Fruit fly (Drosophila melanogaster): ENCODE data around the gene Dbct.

The Dbct gene

dm6 chrX:15120116-15120515 lies 34.2 kb downstream of the Dbct start (continued):
- 0 out of 3 replicates have a peak, but pooled peaks have one; percentile 24 for TF ChIP-seq CG7357 (GFP tag; IDR thresholded peaks at IDR 0.05)
- TF ChIP-seq CG15696 (tag; optimal IDR thresholded peaks at IDR 0.05): no peak
- no peak for TF ChIP-seq Ravus (GFP tag; IDR thresholded peaks at IDR 0.05)
- TF ChIP-seq Sin3A (optimal IDR thresholded peaks at IDR 0.05): no peak
- TF ChIP-seq CG6813 (GFP tag; optimal IDR thresholded peaks at IDR 0.05): no peak
- peak; percentile 66 for TF ChIP-seq lab (GFP tag; optimal IDR thresholded peaks at IDR 0.05)
- no peak for TF ChIP-seq CG4820 (GFP tag; optimal IDR thresholded peaks at IDR 0.05)
- TF ChIP-seq vvl (GFP tag; IDR thresholded peaks at IDR 0.05): 0 out of 2 replicates have a peak, but pooled peaks have one; percentile 21
- no peak for TF ChIP-seq Eip74EF (GFP tag; optimal IDR thresholded peaks at IDR 0.05)
- TF ChIP-seq C15 (GFP tag; IDR thresholded peaks at IDR 0.05): 0 out of 3 replicates have a peak, but pooled peaks have one; percentile 8
- no peak for TF ChIP-seq bsh (GFP tag; optimal IDR thresholded peaks at IDR 0.05)
- no peak for TF ChIP-seq slp2 (GFP tag; optimal IDR thresholded peaks at IDR 0.05)
- no peak for TF ChIP-seq inv (GFP tag; IDR thresholded peaks at IDR 0.05; ENCODE audit: partially characterized antibody)
- no peak for TF ChIP-seq CG1647 (GFP tag; optimal IDR thresholded peaks at IDR 0.05)
- TF ChIP-seq gsb (GFP tag; IDR thresholded peaks at IDR 0.05): 0 out of 2 replicates have a peak, but pooled peaks have one; percentile 27
- no peak for TF ChIP-seq jigr1 (GFP tag; IDR thresholded peaks at IDR 0.05)
- TF ChIP-seq HmgD (GFP tag; optimal IDR thresholded peaks at IDR 0.05): no peak
- TF ChIP-seq NC2α (GFP tag; optimal IDR thresholded peaks at IDR 0.05): no peak
- 0 out of 3 replicates have a peak, but pooled peaks have one; percentile 25 for TF ChIP-seq B-H1 (GFP tag; IDR thresholded peaks at IDR 0.05)
- peak; percentile 1 for TF ChIP-seq Fer2 (tag; optimal IDR thresholded peaks at IDR 0.05)
- TF ChIP-seq vnd (GFP tag; IDR thresholded peaks at IDR 0.05; ENCODE audit: partially characterized antibody): no peak
- peak; percentile 44 for TF ChIP-seq Ptx1 (GFP tag; IDR thresholded peaks at IDR 0.05)
- TF ChIP-seq Scr (GFP tag; IDR thresholded peaks at IDR 0.05; ENCODE audit: partially characterized antibody): no peak
- TF ChIP-seq run (tag; optimal IDR thresholded peaks at IDR 0.05): peak; percentile 18
- TF ChIP-seq peb (GFP tag; IDR thresholded peaks at IDR 0.05): no peak
- TF ChIP-seq tio (GFP tag; optimal IDR thresholded peaks at IDR 0.05): peak; percentile 35
- TF ChIP-seq CG17568 (GFP tag; optimal IDR thresholded peaks at IDR 0.05): no peak
- TF ChIP-seq BEAF-32 (GFP tag; optimal IDR thresholded peaks at IDR 0.05): no peak
- TF ChIP-seq sqz (GFP tag; optimal IDR thresholded peaks at IDR 0.05): no peak
- TF ChIP-seq tin (GFP tag; optimal IDR thresholded peaks at IDR 0.05): no peak
- 0 out of 3 replicates have a peak, but pooled peaks have one; percentile 16 for TF ChIP-seq H15 (GFP tag; IDR thresholded peaks at IDR 0.05)
- TF ChIP-seq fd96Cb (tag; optimal IDR thresholded peaks at IDR 0.05): no peak
- TF ChIP-seq CG17829 (tag; optimal IDR thresholded peaks at IDR 0.05): no peak
- TF ChIP-seq NC2β (GFP tag; optimal IDR thresholded peaks at IDR 0.05): no peak
- TF ChIP-seq CG17328 (GFP tag; IDR thresholded peaks at IDR 0.05): no peak
- TF ChIP-seq HHEX (GFP tag; optimal IDR thresholded peaks at IDR 0.05): peak; percentile 34
- TF ChIP-seq CG14014 (GFP tag; IDR thresholded peaks at IDR 0.05): peak; percentile 53
- TF ChIP-seq ken (GFP tag; IDR thresholded peaks at IDR 0.05): no peak
- TF ChIP-seq Pdp1 (GFP tag; optimal IDR thresholded peaks at IDR 0.05): peak; percentile 21 to 26
- no peak for TF ChIP-seq CG14860 (GFP tag; IDR thresholded peaks at IDR 0.05; ENCODE audit: partially characterized antibody)
- peak; percentile 54 for TF ChIP-seq mam (GFP tag; optimal IDR thresholded peaks at IDR 0.05)
- TF ChIP-seq ci (GFP tag; IDR thresholded peaks at IDR 0.05): no peak
- no peak for TF ChIP-seq en (GFP tag; optimal IDR thresholded peaks at IDR 0.05)
- TF ChIP-seq CG31441 (GFP tag; IDR thresholded peaks at IDR 0.05): peak; percentile 43
- no peak for TF ChIP-seq CG13894 (tag; optimal IDR thresholded peaks at IDR 0.05)
- TF ChIP-seq CG7786 (GFP tag; optimal IDR thresholded peaks at IDR 0.05): peak; percentile 28
- no peak for TF ChIP-seq p53 (GFP tag; optimal IDR thresholded peaks at IDR 0.05)
- no peak for TF ChIP-seq CG4424 (GFP tag; optimal IDR thresholded peaks at IDR 0.05)
- TF ChIP-seq CG15601 (tag; optimal IDR thresholded peaks at IDR 0.05): no peak
- TF ChIP-seq CG12155 (GFP tag; optimal IDR thresholded peaks at IDR 0.05): peak; percentile 39
- TF ChIP-seq CG9727 (GFP tag; optimal IDR thresholded peaks at IDR 0.05): peak; percentile 26

Measured in whole organism, embryonic.